Worm (Caenorhabditis elegans) whole organism, L3 larva: ENCODE measurements around the gene ZK662.2.

Source experiments
- aly-2 ChIP-seq: fragments of 150-350 bp; optimal IDR thresholded peaks from 2 replicates; lab custom pipeline; 2014; ENCODE audit warnings: missing biosample characterization, missing genetic modification characterization
- ama-1 ChIP-seq: fragments of 150-350 bp; optimal IDR thresholded peaks from 2 replicates; lab custom pipeline; 2018
- ceh-16 ChIP-seq: sonication (generic microtip); optimal IDR thresholded peaks from 2 replicates; lab custom pipeline; 2017; ENCODE audit warnings: missing biosample characterization, missing genetic modification characterization
- ceh-28 ChIP-seq: fragments of 150-350 bp; optimal IDR thresholded peaks from 2 replicates; lab custom pipeline; 2014; ENCODE audit warnings: missing biosample characterization, missing genetic modification reagents, missing genetic modification characterization
- ceh-82 ChIP-seq: fragments of 150-350 bp; optimal IDR thresholded peaks from 2 replicates; lab custom pipeline; 2014; ENCODE audit warnings: missing biosample characterization, missing genetic modification characterization
- daf-12 ChIP-seq: fragments of 150-350 bp; optimal IDR thresholded peaks from 2 replicates; lab custom pipeline; 2014; ENCODE audit warnings: missing biosample characterization, missing genetic modification reagents, missing genetic modification characterization
- egl-27 ChIP-seq: sonication (generic microtip); optimal IDR thresholded peaks from 4 replicates; lab custom pipeline; 2017; ENCODE audit warnings: missing biosample characterization, missing genetic modification reagents, missing genetic modification characterization
- egl-5 ChIP-seq: fragments of 150-350 bp; optimal IDR thresholded peaks from 2 replicates; lab custom pipeline; 2017; ENCODE audit warnings: missing biosample characterization, missing genetic modification reagents, missing genetic modification characterization, inconsistent platforms
- elt-1 ChIP-seq: fragments of 150-350 bp; optimal IDR thresholded peaks from 2 replicates; lab custom pipeline; 2014; ENCODE audit warnings: missing biosample characterization, missing genetic modification characterization
- elt-3 ChIP-seq, 3 experiments: fragments of 150-350 bp in 1 of 3; sonication (generic microtip) in 2 of 3; optimal IDR thresholded peaks; 2 replicates in 2 of 3; 4 replicates in 1 of 3; lab custom pipeline; 2014 to 2017; ENCODE audit warnings: missing biosample characterization in 3 of 3, missing genetic modification characterization in 3 of 3
- eor-1 ChIP-seq, 2 experiments: fragments of 150-350 bp; optimal IDR thresholded peaks; 2 replicates each; lab custom pipeline; 2014 to 2018; ENCODE audit warnings: missing biosample characterization in 2 of 2, missing genetic modification characterization in 2 of 2
- fkh-10 ChIP-seq: sonication (generic microtip); optimal IDR thresholded peaks from 2 replicates; lab custom pipeline; 2017; ENCODE audit warnings: missing biosample characterization, missing genetic modification reagents, missing genetic modification characterization
- fkh-2 ChIP-seq: fragments of 150-350 bp; optimal IDR thresholded peaks from 2 replicates; lab custom pipeline; 2014; ENCODE audit warnings: missing biosample characterization, missing genetic modification reagents, missing genetic modification characterization
- fos-1 ChIP-seq: fragments of 150-350 bp; optimal IDR thresholded peaks from 2 replicates; lab custom pipeline; 2014; ENCODE audit warnings: missing biosample characterization, missing genetic modification characterization
- jun-1 ChIP-seq: fragments of 150-350 bp; optimal IDR thresholded peaks from 2 replicates; lab custom pipeline; 2014; ENCODE audit warnings: missing biosample characterization, missing genetic modification reagents, missing genetic modification characterization
- lin-39 ChIP-seq: fragments of 150-350 bp; optimal IDR thresholded peaks from 2 replicates; lab custom pipeline; 2018; ENCODE audit warnings: missing biosample characterization, missing genetic modification reagents, missing genetic modification characterization
- mdl-1 ChIP-seq: fragments of 150-350 bp; optimal IDR thresholded peaks from 2 replicates; lab custom pipeline; 2014; ENCODE audit warnings: missing biosample characterization, missing genetic modification characterization
- nfya-1 ChIP-seq: sonication (generic microtip); optimal IDR thresholded peaks from 2 replicates; lab custom pipeline; 2017; ENCODE audit warnings: missing genetic modification characterization, mild to moderate bottlenecking, missing compliant biosample characterization, antibody characterized with exemption, moderate library complexity; ENCODE audit not compliant: insufficient read depth
- nhr-11 ChIP-seq: fragments of 150-350 bp; optimal IDR thresholded peaks from 2 replicates; lab custom pipeline; 2014; ENCODE audit warnings: missing biosample characterization, missing genetic modification characterization
- nhr-12 ChIP-seq: fragments of 150-350 bp; optimal IDR thresholded peaks from 2 replicates; lab custom pipeline; 2014; ENCODE audit warnings: missing biosample characterization, missing genetic modification characterization
- nhr-23 ChIP-seq: fragments of 150-350 bp; optimal IDR thresholded peaks from 2 replicates; lab custom pipeline; 2014; ENCODE audit warnings: missing biosample characterization, missing genetic modification reagents, missing genetic modification characterization
- nhr-237 ChIP-seq: fragments of 150-350 bp; optimal IDR thresholded peaks from 2 replicates; lab custom pipeline; 2014; ENCODE audit warnings: missing biosample characterization, missing genetic modification characterization
- nhr-25 ChIP-seq: sonication (generic microtip); optimal IDR thresholded peaks from 2 replicates; lab custom pipeline; 2017; ENCODE audit warnings: missing biosample characterization, missing genetic modification characterization
- nhr-28 ChIP-seq: fragments of 150-350 bp; optimal IDR thresholded peaks from 2 replicates; lab custom pipeline; 2014; ENCODE audit warnings: missing biosample characterization, missing genetic modification characterization
- nhr-67 ChIP-seq: fragments of 150-350 bp; optimal IDR thresholded peaks from 2 replicates; lab custom pipeline; 2014; ENCODE audit warnings: missing biosample characterization, missing genetic modification characterization
- nhr-76 ChIP-seq: fragments of 150-350 bp; sonication (generic microtip); optimal IDR thresholded peaks from 5 replicates; lab custom pipeline; 2014; ENCODE audit warnings: missing biosample characterization, missing genetic modification characterization
- nhr-77 ChIP-seq: fragments of 150-350 bp; optimal IDR thresholded peaks from 2 replicates; lab custom pipeline; 2014; ENCODE audit warnings: missing biosample characterization, missing genetic modification characterization
- pha-4 ChIP-seq: fragments of 150-350 bp; optimal IDR thresholded peaks from 2 replicates; lab custom pipeline; 2014; ENCODE audit warnings: missing biosample characterization, missing genetic modification reagents, missing genetic modification characterization
- pqm-1 ChIP-seq: fragments of 150-350 bp; optimal IDR thresholded peaks from 2 replicates; lab custom pipeline; 2017; ENCODE audit warnings: missing biosample characterization, missing genetic modification characterization, inconsistent platforms
- sea-2 ChIP-seq: fragments of 150-350 bp; sonication (generic microtip); optimal IDR thresholded peaks from 4 replicates; lab custom pipeline; 2014; ENCODE audit warnings: missing biosample characterization, missing genetic modification reagents, missing genetic modification characterization
- unc-39 ChIP-seq: sonication (generic microtip); optimal IDR thresholded peaks from 4 replicates; lab custom pipeline; 2017; ENCODE audit warnings: missing biosample characterization, missing genetic modification characterization
- unc-62 ChIP-seq: fragments of 150-350 bp; sonication (generic microtip); optimal IDR thresholded peaks from 4 replicates; lab custom pipeline; 2014; ENCODE audit warnings: missing biosample characterization, missing genetic modification reagents, missing genetic modification characterization
- zag-1 ChIP-seq: fragments of 150-350 bp; optimal IDR thresholded peaks from 2 replicates; lab custom pipeline; 2014; ENCODE audit warnings: missing biosample characterization, missing genetic modification characterization
- ztf-11 ChIP-seq: fragments of 150-350 bp; optimal IDR thresholded peaks from 2 replicates; lab custom pipeline; 2014; ENCODE audit warnings: missing biosample characterization, missing genetic modification characterization
- ztf-4 ChIP-seq: fragments of 150-350 bp; optimal IDR thresholded peaks from 2 replicates; lab custom pipeline; 2014; ENCODE audit warnings: missing biosample characterization, missing genetic modification characterization

The ZK662.2 gene

ce11 chrX:15709594-15709993 lies 13.1 kb downstream of the ZK662.2 start (continued):
- no peak for TF ChIP-seq eor-1 (tag; optimal IDR thresholded peaks at IDR 0.05; lab: Kevin White, UChicago)
- TF ChIP-seq nhr-12 = no peak
- TF ChIP-seq daf-12 = no peak
- no peak for TF ChIP-seq nhr-77 (tag; lab: Kevin White, UChicago)
- TF ChIP-seq fkh-10 (GFP tag; lab: Kevin White, UChicago) = no peak
- TF ChIP-seq ztf-4 (tag; lab: Kevin White, UChicago) = no peak
- no peak for TF ChIP-seq aly-2 (tag; lab: Kevin White, UChicago)
- TF ChIP-seq ztf-11 (tag; lab: Kevin White, UChicago) = no peak
- TF ChIP-seq lin-39 (tag; lab: Kevin White, UChicago) = no peak
- TF ChIP-seq mdl-1 (tag; lab: Kevin White, UChicago) = no peak
- TF ChIP-seq fos-1 (tag; lab: Kevin White, UChicago) = no peak
- peak; percentile 72 for TF ChIP-seq nhr-25 (tag; lab: Kevin White, UChicago)
- peak; percentile 25 for TF ChIP-seq ceh-28 (tag; lab: Kevin White, UChicago)
- TF ChIP-seq jun-1 (tag; lab: Kevin White, UChicago) = peak; percentile 24
- TF ChIP-seq elt-1 (tag; lab: Kevin White, UChicago) = no peak
- TF ChIP-seq, all 47 proteins: peak for 11

DNA sequence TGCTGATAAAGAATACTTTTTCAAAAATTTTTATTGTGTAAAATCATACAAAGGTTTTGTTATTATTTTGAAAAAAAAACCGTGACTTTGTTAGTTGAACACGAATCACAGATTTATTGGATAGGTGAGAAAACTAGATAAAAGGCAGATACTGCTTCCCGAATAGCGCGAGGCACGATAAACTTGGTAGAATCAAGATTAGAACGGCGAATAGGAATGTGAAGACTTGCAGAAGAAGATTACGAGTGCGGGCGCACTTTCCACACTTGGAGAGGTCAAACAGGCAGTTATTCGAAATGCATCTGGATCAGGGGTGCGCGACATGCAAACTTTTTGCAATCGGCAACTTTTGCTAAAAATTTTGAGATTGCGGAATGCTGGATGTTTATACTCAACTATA lies 16.7 kb downstream of the ZK662.2 start:
- TF ChIP-seq jun-1 (tag; lab: Kevin White, UChicago) (no peak), pha-4 (tag; lab: Kevin White, UChicago) (no peak), nhr-23 (tag; lab: Kevin White, UChicago) (peak; percentile 58), ama-1 (lab: Kevin White, UChicago) (no peak), elt-1 (tag; lab: Kevin White, UChicago) (peak; percentile 72), elt-3 (tag; optimal IDR thresholded peaks at IDR 0.05; lab: Kevin White, UChicago) (no peak)
- TF ChIP-seq, all 47 proteins: peak for 2

DNA sequence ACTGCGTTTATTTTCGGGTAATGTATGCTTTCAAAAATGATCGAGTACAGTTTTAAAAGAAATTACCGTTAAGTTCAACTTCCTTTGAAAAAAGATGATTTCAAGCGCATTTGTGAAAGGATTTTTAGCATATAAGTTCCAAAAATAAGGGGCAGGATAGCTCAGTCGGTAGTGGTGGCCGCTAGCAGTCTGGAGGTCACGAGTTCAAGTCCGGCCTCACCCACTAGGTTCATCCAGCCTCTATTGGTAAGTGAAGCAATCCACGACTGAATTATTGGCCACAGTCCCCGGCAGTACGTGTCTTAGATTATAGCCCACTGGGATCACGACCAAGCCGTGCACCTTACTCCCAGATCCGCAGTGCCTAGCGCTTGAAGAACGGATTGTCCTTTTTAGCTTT lies 20.5 kb downstream of the ZK662.2 start:
- TF ChIP-seq ztf-4 (tag; lab: Kevin White, UChicago) = no peak
- TF ChIP-seq nhr-28 (tag; lab: Kevin White, UChicago) = no peak
- TF ChIP-seq unc-62 (GFP tag; lab: Kevin White, UChicago) = no peak
- no peak for TF ChIP-seq ceh-82 (tag; lab: Kevin White, UChicago)
- TF ChIP-seq nfya-1 (tag; lab: Kevin White, UChicago) = no peak
- TF ChIP-seq ceh-16 (tag; lab: Kevin White, UChicago) = no peak
- TF ChIP-seq zag-1 (tag; lab: Kevin White, UChicago) = no peak
- no peak for TF ChIP-seq fkh-2 (tag; lab: Kevin White, UChicago)
- TF ChIP-seq nhr-237 (tag; lab: Kevin White, UChicago) = no peak
- TF ChIP-seq nhr-76 (tag; lab: Kevin White, UChicago) = no peak
- TF ChIP-seq nhr-25 (tag; lab: Kevin White, UChicago) = no peak
- no peak for TF ChIP-seq egl-5 (tag; lab: Kevin White, UChicago)
- TF ChIP-seq ztf-11 (tag; lab: Kevin White, UChicago) = no peak
- no peak for TF ChIP-seq nhr-23 (tag; lab: Kevin White, UChicago)
- TF ChIP-seq pha-4 (tag; lab: Kevin White, UChicago) = no peak
- TF ChIP-seq daf-12 = no peak
- no peak for TF ChIP-seq jun-1 (tag; lab: Kevin White, UChicago)
- no peak for TF ChIP-seq nhr-67 (tag; lab: Kevin White, UChicago)
- no peak for TF ChIP-seq fos-1 (tag; lab: Kevin White, UChicago)
- no peak for TF ChIP-seq sea-2 (GFP tag; lab: Kevin White, UChicago)

DNA sequence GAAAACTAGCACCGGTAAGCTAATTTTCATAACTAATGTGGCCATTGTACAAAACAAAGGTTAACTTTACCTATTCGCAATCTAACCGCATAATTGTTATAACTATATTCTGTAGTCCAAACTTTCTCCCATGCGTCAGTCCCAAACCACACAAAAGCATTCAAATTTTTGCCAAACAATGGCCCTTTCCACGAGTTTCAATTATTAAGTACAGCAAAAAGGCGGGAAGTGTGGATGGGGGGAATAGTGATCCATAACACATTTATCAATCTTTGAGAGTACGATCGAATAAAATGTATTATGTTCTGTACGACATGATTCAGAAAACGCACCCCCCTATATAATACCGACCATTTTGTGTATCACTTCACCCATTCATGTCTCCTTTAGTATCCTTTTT lies 21.8 kb downstream of the ZK662.2 start, which contains the start of gene ZK662.6:
ZK662.6 (plus strand) TSS at position 301 of the 400 bp plus-strand sequence.
- TF ChIP-seq unc-39 (tag; lab: Kevin White, UChicago) (no peak), daf-12 (no peak), lin-39 (tag; lab: Kevin White, UChicago) (no peak), elt-3 (tag; optimal IDR thresholded peaks at IDR 0.05; lab: Kevin White, UChicago) (no peak), ceh-28 (tag; lab: Kevin White, UChicago) (no peak), mdl-1 (tag; lab: Kevin White, UChicago) (no peak), fkh-10 (GFP tag; lab: Kevin White, UChicago) (no peak), aly-2 (tag; lab: Kevin White, UChicago) (no peak), eor-1 (tag; optimal IDR thresholded peaks at IDR 0.05; lab: Kevin White, UChicago) (no peak), elt-1 (tag; lab: Kevin White, UChicago) (no peak), ztf-4 (tag; lab: Kevin White, UChicago) (no peak), pqm-1 (tag; lab: Kevin White, UChicago) (no peak), nhr-11 (tag; lab: Kevin White, UChicago) (no peak), egl-27 (no peak), nhr-237 (tag; lab: Kevin White, UChicago) (no peak), jun-1 (tag; lab: Kevin White, UChicago) (no peak), egl-5 (tag; lab: Kevin White, UChicago) (no peak)
